Worm (Caenorhabditis elegans): ENCODE results near the gene K07H8.7.

Gene K07H8.7

DNA sequence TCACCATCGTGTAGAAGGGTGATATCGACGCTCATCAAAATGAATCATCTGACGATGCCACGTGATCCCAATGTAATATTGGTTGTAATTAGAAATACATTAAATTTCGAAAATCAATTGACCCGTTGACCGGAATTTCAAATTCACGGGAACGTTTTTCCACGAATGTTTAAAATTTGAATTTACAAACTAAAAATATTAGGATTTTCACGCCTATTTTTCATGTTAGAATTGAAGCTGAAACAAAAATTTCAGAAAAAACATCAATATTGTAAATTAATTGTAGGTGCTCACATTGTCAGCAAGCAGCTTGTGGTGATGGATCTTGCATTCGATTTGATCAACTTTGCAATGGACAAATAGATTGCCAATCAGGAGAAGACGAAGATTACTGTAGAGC, 49.5 kb downstream of the K07H8.7 start, which contains the start of gene C07G1.6 (continued):
- TF ChIP-seq nhr-11 (tag; optimal IDR thresholded peaks at IDR 0.05) = no peak

All from whole organism, L4 larva.